Fruit fly (Drosophila melanogaster) whole organism, embryonic: ENCODE data around the gene BthD.

Experiments
- Asciz ChIP-seq: fragments of 200-800 bp; sonication (Bioruptor generic); optimal IDR thresholded peaks from 2 replicates; lab custom pipeline; 2017; ENCODE audit warnings: missing biosample characterization, mild to moderate bottlenecking, missing genetic modification characterization, missing genetic modification reagents
- Atf6 ChIP-seq: fragments of 200-800 bp; sonication (Bioruptor generic); IDR thresholded peaks from 2 replicates; pipeline ENCODE4 v1.3.6; 2022; ENCODE audit warnings: missing biosample characterization, missing genetic modification characterization
- B-H2 ChIP-seq: fragments of 200-800 bp; sonication (Bioruptor generic); optimal IDR thresholded peaks from 2 replicates; lab custom pipeline; 2018; ENCODE audit warnings: missing biosample characterization, mild to moderate bottlenecking, missing genetic modification characterization
- CG10366 ChIP-seq: fragments of 200-800 bp; sonication (Bioruptor generic); IDR thresholded peaks from 2 replicates; pipeline ENCODE4 v1.3.6; 2022; ENCODE audit warnings: missing biosample characterization, missing genetic modification characterization
- CG10431 ChIP-seq: fragments of 200-800 bp; sonication (Bioruptor generic); optimal IDR thresholded peaks from 3 replicates; lab custom pipeline; 2018; ENCODE audit warnings: missing biosample characterization, mild to moderate bottlenecking, missing genetic modification characterization
- CG11560 ChIP-seq: fragments of 200-800 bp; sonication (Bioruptor generic); IDR thresholded peaks from 3 replicates; pipeline ENCODE4 v1.3.6; 2022; ENCODE audit warnings: missing biosample characterization, missing genetic modification characterization
- CG11723 ChIP-seq: fragments of 200-800 bp; sonication (Bioruptor generic); optimal IDR thresholded peaks from 2 replicates; lab custom pipeline; 2017; ENCODE audit warnings: missing biosample characterization, mild to moderate bottlenecking, missing genetic modification characterization
- CG12744 ChIP-seq: fragments of 200-800 bp; sonication (Bioruptor generic); optimal IDR thresholded peaks from 2 replicates; lab custom pipeline; 2016; ENCODE audit warnings: missing biosample characterization, missing genetic modification characterization
- CG13894 ChIP-seq: fragments of 200-800 bp; sonication (Bioruptor generic); optimal IDR thresholded peaks from 3 replicates; lab custom pipeline; 2018; ENCODE audit warnings: missing biosample characterization, mild to moderate bottlenecking, missing genetic modification characterization, moderate library complexity
- CG14441 ChIP-seq: fragments of 200-800 bp; sonication (Bioruptor generic); IDR thresholded peaks from 2 replicates; pipeline ENCODE4 v1.3.6; 2022; ENCODE audit warnings: missing biosample characterization, missing genetic modification characterization
- CG15073 ChIP-seq: fragments of 200-800 bp; sonication (Bioruptor generic); optimal IDR thresholded peaks from 2 replicates; lab custom pipeline; 2016; ENCODE audit warnings: missing biosample characterization, missing genetic modification characterization
- CG15514 ChIP-seq: fragments of 200-800 bp; sonication (Bioruptor generic); optimal IDR thresholded peaks from 3 replicates; lab custom pipeline; 2017; ENCODE audit warnings: missing biosample characterization, missing genetic modification characterization, mild to moderate bottlenecking, moderate library complexity, missing genetic modification reagents
- CG17568 ChIP-seq: fragments of 200-800 bp; sonication (Bioruptor generic); optimal IDR thresholded peaks from 2 replicates; lab custom pipeline; 2018; ENCODE audit warnings: missing biosample characterization, mild to moderate bottlenecking, missing genetic modification characterization, moderate library complexity
- CG18262 ChIP-seq: fragments of 200-800 bp; optimal IDR thresholded peaks from 3 replicates; lab custom pipeline; 2019; ENCODE audit warnings: missing biosample characterization, mild to moderate bottlenecking, missing genetic modification characterization, moderate library complexity
- CG2202 ChIP-seq: fragments of 200-800 bp; sonication (Bioruptor generic); optimal IDR thresholded peaks from 2 replicates; lab custom pipeline; 2018; ENCODE audit warnings: missing biosample characterization, mild to moderate bottlenecking, missing genetic modification characterization
- CG32767 ChIP-seq: fragments of 200-800 bp; sonication (Bioruptor generic); IDR thresholded peaks from 2 replicates; pipeline ENCODE4 v1.3.6; 2022; ENCODE audit warnings: missing biosample characterization, missing genetic modification characterization
- CG3995 ChIP-seq: fragments of 200-800 bp; sonication (Bioruptor generic); optimal IDR thresholded peaks from 3 replicates; lab custom pipeline; 2016; ENCODE audit warnings: missing biosample characterization, missing genetic modification characterization
- CG4282 ChIP-seq: fragments of 200-800 bp; sonication (Bioruptor generic); optimal IDR thresholded peaks from 2 replicates; lab custom pipeline; 2016; ENCODE audit warnings: missing biosample characterization, missing genetic modification characterization
- CG4424 ChIP-seq: fragments of 200-800 bp; sonication (Bioruptor generic); optimal IDR thresholded peaks from 3 replicates; lab custom pipeline; 2016; ENCODE audit warnings: missing biosample characterization, missing genetic modification characterization
- CG8290 ChIP-seq, 3 experiments: fragments of 200-800 bp; sonication (Bioruptor generic); optimal IDR thresholded peaks; 2 replicates each; lab custom pipeline; 2016 to 2019; ENCODE audit warnings: missing biosample characterization in 3 of 3, missing genetic modification characterization in 3 of 3, mild to moderate bottlenecking in 2 of 3, moderate library complexity in 1 of 3
- CG8359 ChIP-seq: fragments of 200-800 bp; sonication (Bioruptor generic); optimal IDR thresholded peaks from 2 replicates; lab custom pipeline; 2017; ENCODE audit warnings: missing biosample characterization, mild to moderate bottlenecking, missing genetic modification characterization, borderline replicate concordance
- CG9609 ChIP-seq: fragments of 200-800 bp; sonication (Bioruptor generic); optimal IDR thresholded peaks from 3 replicates; lab custom pipeline; 2016; ENCODE audit warnings: missing biosample characterization, missing genetic modification characterization
- Camta ChIP-seq: fragments of 200-800 bp; sonication (Bioruptor generic); optimal IDR thresholded peaks from 2 replicates; lab custom pipeline; 2016; ENCODE audit warnings: missing biosample characterization, missing genetic modification characterization
- E2f2 ChIP-seq: fragments of 200-800 bp; sonication (Bioruptor generic); IDR thresholded peaks from 2 replicates; pipeline ENCODE4 v1.3.6; 2022; ENCODE audit warnings: missing biosample characterization, missing genetic modification characterization
- Fer3 ChIP-seq: fragments of 200-800 bp; sonication (Bioruptor generic); optimal IDR thresholded peaks from 2 replicates; lab custom pipeline; 2018; ENCODE audit warnings: missing biosample characterization, mild to moderate bottlenecking, missing genetic modification characterization, moderate library complexity
- MESR4 ChIP-seq: fragments of 200-800 bp; sonication (Bioruptor generic); optimal IDR thresholded peaks from 2 replicates; lab custom pipeline; 2018; ENCODE audit warnings: missing biosample characterization, mild to moderate bottlenecking, missing genetic modification characterization, moderate library complexity
- MTF-1 ChIP-seq: fragments of 200-800 bp; sonication (Bioruptor generic); optimal IDR thresholded peaks from 2 replicates; lab custom pipeline; 2018; ENCODE audit warnings: missing biosample characterization, mild to moderate bottlenecking, missing genetic modification characterization, borderline replicate concordance
- Mes4 ChIP-seq: fragments of 200-800 bp; sonication (Bioruptor generic); optimal IDR thresholded peaks from 2 replicates; lab custom pipeline; 2016; ENCODE audit warnings: missing biosample characterization, missing genetic modification characterization
- NK7.1 ChIP-seq: fragments of 200-800 bp; sonication (Bioruptor generic); optimal IDR thresholded peaks from 3 replicates; lab custom pipeline; 2016; ENCODE audit warnings: missing biosample characterization, missing genetic modification characterization
- Nf-YA ChIP-seq: fragments of 200-800 bp; sonication (Bioruptor generic); IDR thresholded peaks from 2 replicates; pipeline ENCODE4 v1.3.6; 2022; ENCODE audit warnings: missing biosample characterization, missing genetic modification characterization
- PHDP ChIP-seq: fragments of 200-800 bp; sonication (Bioruptor generic); optimal IDR thresholded peaks from 3 replicates; lab custom pipeline; 2018; ENCODE audit warnings: missing biosample characterization, mild to moderate bottlenecking, missing genetic modification characterization, moderate library complexity
- Ptx1 ChIP-seq: fragments of 200-800 bp; sonication (Bioruptor generic); IDR thresholded peaks from 2 replicates; pipeline ENCODE4 v1.3.6; 2022; ENCODE audit warnings: missing biosample characterization, missing genetic modification characterization
- Xbp1 ChIP-seq: fragments of 200-800 bp; sonication (Bioruptor generic); optimal IDR thresholded peaks from 3 replicates; lab custom pipeline; 2016; ENCODE audit warnings: missing biosample characterization, mild to moderate bottlenecking, missing genetic modification characterization
- Xrp1 ChIP-seq: fragments of 200-800 bp; sonication (Bioruptor generic); IDR thresholded peaks from 2 replicates; pipeline ENCODE4 v1.3.6; 2022; ENCODE audit warnings: missing biosample characterization, missing genetic modification characterization
- ac ChIP-seq: fragments of 200-800 bp; sonication (Bioruptor generic); optimal IDR thresholded peaks from 3 replicates; lab custom pipeline; 2017; ENCODE audit warnings: missing biosample characterization, mild to moderate bottlenecking, missing genetic modification characterization
- ci ChIP-seq: fragments of 200-800 bp; sonication (Bioruptor generic); IDR thresholded peaks from 3 replicates; pipeline ENCODE4 v1.3.6; 2022; ENCODE audit warnings: missing biosample characterization, missing genetic modification characterization
- da ChIP-seq: fragments of 200-800 bp; sonication (Bioruptor generic); optimal IDR thresholded peaks from 2 replicates; lab custom pipeline; 2016; ENCODE audit warnings: missing biosample characterization, missing genetic modification characterization
- dati ChIP-seq: fragments of 200-800 bp; sonication (Bioruptor generic); IDR thresholded peaks from 2 replicates; pipeline ENCODE4 v1.3.6; 2022; ENCODE audit warnings: missing biosample characterization, missing genetic modification characterization
- dpn ChIP-seq, 2 experiments: fragments of 200-800 bp; sonication (Bioruptor generic); optimal IDR thresholded peaks; 3 replicates each; lab custom pipeline; 2016; ENCODE audit warnings: missing biosample characterization in 2 of 2, missing genetic modification characterization in 2 of 2
- fd96Cb ChIP-seq: fragments of 200-800 bp; sonication (Bioruptor generic); optimal IDR thresholded peaks from 2 replicates; lab custom pipeline; 2018; ENCODE audit warnings: missing biosample characterization, mild to moderate bottlenecking, missing genetic modification characterization, moderate library complexity
- gcm2 ChIP-seq: fragments of 200-800 bp; sonication (Bioruptor generic); optimal IDR thresholded peaks from 2 replicates; lab custom pipeline; 2016; ENCODE audit warnings: missing biosample characterization, missing genetic modification characterization
- gsb-n ChIP-seq: fragments of 200-800 bp; sonication (Bioruptor generic); optimal IDR thresholded peaks from 3 replicates; lab custom pipeline; 2018; ENCODE audit warnings: missing biosample characterization, mild to moderate bottlenecking, missing genetic modification characterization
- kay ChIP-seq: fragments of 200-800 bp; sonication (Bioruptor generic); optimal IDR thresholded peaks from 2 replicates; lab custom pipeline; 2016; ENCODE audit warnings: missing biosample characterization, missing genetic modification characterization
- salm ChIP-seq: fragments of 200-800 bp; sonication (Bioruptor generic); optimal IDR thresholded peaks from 2 replicates; lab custom pipeline; 2018; ENCODE audit warnings: missing biosample characterization, mild to moderate bottlenecking, missing genetic modification characterization
- scrt ChIP-seq: fragments of 200-800 bp; sonication (Bioruptor generic); optimal IDR thresholded peaks from 2 replicates; lab custom pipeline; 2018; ENCODE audit warnings: missing biosample characterization, mild to moderate bottlenecking, missing genetic modification characterization, moderate library complexity
- sima ChIP-seq: fragments of 200-800 bp; sonication (Bioruptor generic); optimal IDR thresholded peaks from 2 replicates; lab custom pipeline; 2016; ENCODE audit warnings: missing biosample characterization, missing genetic modification characterization
- so ChIP-seq: fragments of 200-800 bp; sonication (Bioruptor generic); IDR thresholded peaks from 3 replicates; pipeline ENCODE4 v1.3.6; 2022; ENCODE audit warnings: missing biosample characterization, missing genetic modification characterization
- tgo ChIP-seq: fragments of 200-800 bp; sonication (Bioruptor generic); IDR thresholded peaks from 3 replicates; pipeline ENCODE4 v1.3.6; 2022; ENCODE audit warnings: missing biosample characterization, missing genetic modification characterization
- tx ChIP-seq: fragments of 200-800 bp; sonication (Bioruptor generic); optimal IDR thresholded peaks from 2 replicates; lab custom pipeline; 2016; ENCODE audit warnings: missing biosample characterization, missing genetic modification characterization
- z ChIP-seq: fragments of 200-800 bp; sonication (Bioruptor generic); IDR thresholded peaks from 3 replicates; pipeline ENCODE4 v1.3.6; 2022; ENCODE audit warnings: missing biosample characterization, missing genetic modification characterization
- zen ChIP-seq: fragments of 200-800 bp; sonication (Bioruptor generic); optimal IDR thresholded peaks from 3 replicates; lab custom pipeline; 2018; ENCODE audit warnings: missing biosample characterization, mild to moderate bottlenecking, missing genetic modification characterization, moderate library complexity

The BthD gene

dm6 chrX:13626579-13626894 is 14.6 kb downstream of the BthD start (continued):
- TF ChIP-seq Xbp1 (GFP tag; lab: Kevin White, UChicago) (peak; percentile 56), CG4282 (GFP tag; lab: Kevin White, UChicago) (peak; percentile 22), CG14441 (GFP tag; lab: Robert Waterston, UW) (peak; percentile 74), z (GFP tag; lab: Robert Waterston, UW) (no peak), Asciz (peak; percentile 41), da (GFP tag; lab: Kevin White, UChicago) (peak; percentile 23), gsb-n (tag; lab: Kevin White, UChicago) (peak; percentile 41), CG11723 (GFP tag; lab: Kevin White, UChicago) (peak; percentile 6), CG17568 (GFP tag; lab: Kevin White, UChicago) (peak; percentile 59), tx (GFP tag; lab: Kevin White, UChicago) (peak; percentile 73), CG8290 (GFP tag; optimal IDR thresholded peaks at IDR 0.05; lab: Kevin White, UChicago) (no peak), CG8290 (tag; optimal IDR thresholded peaks at IDR 0.05; lab: Kevin White, UChicago) (peak in 1 of 2 experiments; percentile 66), ac (GFP tag; lab: Kevin White, UChicago) (no peak), Xrp1 (GFP tag; lab: Robert Waterston, UW) (peak; percentile 79), CG9609 (GFP tag; lab: Kevin White, UChicago) (peak; percentile 76), CG12744 (GFP tag; lab: Kevin White, UChicago) (peak; percentile 57), scrt (GFP tag; lab: Kevin White, UChicago) (peak; percentile 55), gcm2 (GFP tag; lab: Kevin White, UChicago) (peak; percentile 69), B-H2 (GFP tag; lab: Kevin White, UChicago) (peak; percentile 67), sima (GFP tag; lab: Kevin White, UChicago) (no peak), Ptx1 (GFP tag; lab: Robert Waterston, UW) (peak; percentile 82), fd96Cb (tag; lab: Kevin White, UChicago) (peak; percentile 64), kay (peak; percentile 62), ci (peak; percentile 83), CG13894 (peak; percentile 49), tgo (GFP tag; lab: Robert Waterston, UW) (peak; percentile 81), CG32767 (GFP tag; lab: Robert Waterston, UW) (0 out of 2 replicates have a peak, but pooled peaks have one; percentile 41), CG2202 (tag; lab: Kevin White, UChicago) (no peak), so (peak; percentile 83), MTF-1 (GFP tag; lab: Kevin White, UChicago) (peak; percentile 26), Mes4 (peak; percentile 52), CG15514 (GFP tag; lab: Kevin White, UChicago) (peak; percentile 69), Fer3 (tag; lab: Kevin White, UChicago) (peak; percentile 82), PHDP (tag; lab: Kevin White, UChicago) (peak; percentile 72), salm (tag; lab: Kevin White, UChicago) (peak; percentile 64), Camta (GFP tag; lab: Kevin White, UChicago) (peak; percentile 55), E2f2 (GFP tag; lab: Robert Waterston, UW) (peak; percentile 50), NK7.1 (GFP tag; lab: Kevin White, UChicago) (peak; percentile 66), CG4424 (peak; percentile 69), dpn (GFP tag; optimal IDR thresholded peaks at IDR 0.05; lab: Kevin White, UChicago) (peak; percentile 82 to 85), CG18262 (tag; lab: Kevin White, UChicago) (peak; percentile 59), CG15073 (no peak), CG10431 (GFP tag; lab: Kevin White, UChicago) (no peak), MESR4 (no peak), CG8359 (GFP tag; lab: Kevin White, UChicago) (peak; percentile 45), CG3995 (GFP tag; lab: Kevin White, UChicago) (peak; percentile 14), CG11560 (0 out of 3 replicates have a peak, but pooled peaks have one; percentile 36), Atf6 (GFP tag; lab: Robert Waterston, UW) (peak; percentile 87), zen (tag; lab: Kevin White, UChicago) (peak; percentile 9), Nf-YA (GFP tag; lab: Robert Waterston, UW) (peak; percentile 37; the same call in 1 of the 2 replicates), CG10366 (GFP tag; lab: Robert Waterston, UW) (peak; percentile 64), dati (GFP tag; lab: Robert Waterston, UW) (peak; percentile 13; the same call in 1 of the 2 replicates)
